Fruit fly (Drosophila melanogaster) whole organism, embryonic: ENCODE data around the gene Npc2g.
A peak's percentile ranks its signal among the peaks of the same experiment; 100 is the strongest.

Experiments
- Atf-2 ChIP-seq: fragments of 200-800 bp; sonication (Bioruptor generic); optimal IDR thresholded peaks from 2 replicates; lab custom pipeline; 2016; ENCODE audit warnings: missing biosample characterization, missing genetic modification characterization
- CG10321 ChIP-seq: fragments of 200-800 bp; sonication (Bioruptor generic); IDR thresholded peaks from 2 replicates; pipeline ENCODE4 v1.3.6; 2022; ENCODE audit warnings: missing biosample characterization, missing genetic modification characterization
- CG11093 ChIP-seq: fragments of 200-800 bp; sonication (Bioruptor generic); IDR thresholded peaks from 3 replicates; pipeline ENCODE4 v1.3.6; 2022; ENCODE audit warnings: missing biosample characterization, missing genetic modification characterization
- CG11456 ChIP-seq: fragments of 200-800 bp; sonication (Bioruptor generic); IDR thresholded peaks from 3 replicates; pipeline ENCODE4 v1.3.6; 2022; ENCODE audit warnings: missing biosample characterization, missing genetic modification characterization
- CG11560 ChIP-seq: fragments of 200-800 bp; sonication (Bioruptor generic); IDR thresholded peaks from 3 replicates; pipeline ENCODE4 v1.3.6; 2022; ENCODE audit warnings: missing biosample characterization, missing genetic modification characterization
- CG12071 ChIP-seq: fragments of 200-800 bp; sonication (Bioruptor generic); optimal IDR thresholded peaks from 3 replicates; lab custom pipeline; 2018; ENCODE audit warnings: missing biosample characterization, mild to moderate bottlenecking, missing genetic modification characterization
- CG12391 ChIP-seq: fragments of 200-800 bp; sonication (Bioruptor generic); optimal IDR thresholded peaks from 3 replicates; lab custom pipeline; 2018; ENCODE audit warnings: missing biosample characterization, mild to moderate bottlenecking, missing genetic modification characterization, moderate library complexity
- CG14965 ChIP-seq: fragments of 200-800 bp; sonication (Bioruptor generic); optimal IDR thresholded peaks from 2 replicates; lab custom pipeline; 2016; ENCODE audit warnings: missing biosample characterization, missing genetic modification characterization, borderline replicate concordance
- CG15011 ChIP-seq: fragments of 200-800 bp; sonication (Bioruptor generic); optimal IDR thresholded peaks from 3 replicates; lab custom pipeline; 2018; ENCODE audit warnings: missing biosample characterization, mild to moderate bottlenecking, missing genetic modification characterization
- CG15514 ChIP-seq: fragments of 200-800 bp; sonication (Bioruptor generic); optimal IDR thresholded peaks from 3 replicates; lab custom pipeline; 2017; ENCODE audit warnings: missing biosample characterization, missing genetic modification characterization, mild to moderate bottlenecking, moderate library complexity, missing genetic modification reagents
- CG16815 ChIP-seq: fragments of 200-800 bp; sonication (Bioruptor generic); optimal IDR thresholded peaks from 3 replicates; lab custom pipeline; 2017; ENCODE audit warnings: missing biosample characterization, mild to moderate bottlenecking, missing genetic modification characterization
- CG17802 ChIP-seq: fragments of 200-800 bp; sonication (Bioruptor generic); optimal IDR thresholded peaks from 2 replicates; lab custom pipeline; 2018; ENCODE audit warnings: missing biosample characterization, mild to moderate bottlenecking, missing genetic modification characterization, moderate library complexity
- CG17829 ChIP-seq: fragments of 200-800 bp; optimal IDR thresholded peaks from 2 replicates; lab custom pipeline; 2019; ENCODE audit warnings: missing biosample characterization, mild to moderate bottlenecking, missing genetic modification characterization, moderate library complexity
- CG18011 ChIP-seq: fragments of 200-800 bp; sonication (Bioruptor generic); optimal IDR thresholded peaks from 2 replicates; lab custom pipeline; 2017; ENCODE audit warnings: missing biosample characterization, missing genetic modification characterization, mild to moderate bottlenecking, moderate library complexity, missing genotype
- CG18619 ChIP-seq: fragments of 200-800 bp; sonication (Bioruptor generic); optimal IDR thresholded peaks from 3 replicates; lab custom pipeline; 2017; ENCODE audit warnings: missing biosample characterization, mild to moderate bottlenecking, missing genetic modification characterization
- CG18764 ChIP-seq: fragments of 200-800 bp; sonication (Bioruptor generic); optimal IDR thresholded peaks from 3 replicates; lab custom pipeline; 2016; ENCODE audit warnings: missing biosample characterization, missing genetic modification characterization
- CG2889 ChIP-seq: fragments of 200-800 bp; sonication (Bioruptor generic); IDR thresholded peaks from 3 replicates; pipeline ENCODE4 v1.3.6; 2022; ENCODE audit warnings: missing biosample characterization, missing genetic modification characterization
- CG30403 ChIP-seq: fragments of 200-800 bp; sonication (Bioruptor generic); optimal IDR thresholded peaks from 3 replicates; lab custom pipeline; 2016; ENCODE audit warnings: missing biosample characterization, missing genetic modification characterization
- CG33557 ChIP-seq: fragments of 200-800 bp; sonication (Bioruptor generic); optimal IDR thresholded peaks from 2 replicates; lab custom pipeline; 2019; ENCODE audit warnings: missing biosample characterization, mild to moderate bottlenecking, missing genetic modification characterization, moderate library complexity
- CG6272 ChIP-seq: fragments of 200-800 bp; sonication (Bioruptor generic); IDR thresholded peaks from 2 replicates; pipeline ENCODE4 v1.3.6; 2022; ENCODE audit warnings: missing biosample characterization, missing genetic modification characterization
- CG7928 ChIP-seq: fragments of 200-800 bp; sonication (Bioruptor generic); optimal IDR thresholded peaks from 2 replicates; lab custom pipeline; 2017; ENCODE audit warnings: missing biosample characterization, mild to moderate bottlenecking, missing genetic modification characterization
- CG8944 ChIP-seq: fragments of 200-800 bp; sonication (Bioruptor generic); optimal IDR thresholded peaks from 3 replicates; lab custom pipeline; 2016; ENCODE audit warnings: missing biosample characterization, missing genetic modification characterization
- Dad ChIP-seq: fragments of 200-800 bp; sonication (Bioruptor generic); optimal IDR thresholded peaks from 3 replicates; lab custom pipeline; 2016; ENCODE audit warnings: missing biosample characterization, missing genetic modification characterization
- Dfd ChIP-seq, 2 experiments: fragments of >200 bp; optimal IDR thresholded peaks; 2 replicates each; lab custom pipeline; 2017; ENCODE audit warnings: missing biosample characterization in 2 of 2, missing genetic modification characterization in 2 of 2
- Drgx ChIP-seq: fragments of 200-800 bp; sonication (Bioruptor generic); IDR thresholded peaks from 2 replicates; pipeline ENCODE4 v1.3.6; 2022; ENCODE audit warnings: missing biosample characterization, missing genetic modification characterization
- Ets97D ChIP-seq: fragments of 200-800 bp; sonication (Bioruptor generic); optimal IDR thresholded peaks from 3 replicates; lab custom pipeline; 2016; ENCODE audit warnings: missing biosample characterization, missing genetic modification characterization
- Fer3 ChIP-seq: fragments of 200-800 bp; sonication (Bioruptor generic); optimal IDR thresholded peaks from 2 replicates; lab custom pipeline; 2018; ENCODE audit warnings: missing biosample characterization, mild to moderate bottlenecking, missing genetic modification characterization, moderate library complexity
- GATAe ChIP-seq: fragments of 200-800 bp; sonication (Bioruptor generic); conservative IDR thresholded peaks from 2 replicates; pipeline ENCODE4 v1.3.6; 2022; ENCODE audit warnings: missing biosample characterization, missing genetic modification characterization
- Hmx ChIP-seq: fragments of 200-800 bp; sonication (Bioruptor generic); optimal IDR thresholded peaks from 2 replicates; lab custom pipeline; 2016; ENCODE audit warnings: missing biosample characterization, missing genetic modification characterization
- Hsf ChIP-seq: fragments of 200-800 bp; sonication (Bioruptor generic); optimal IDR thresholded peaks from 3 replicates; lab custom pipeline; 2016; ENCODE audit warnings: missing biosample characterization, missing genetic modification characterization
- Lim3 ChIP-seq: fragments of 200-800 bp; sonication (Bioruptor generic); IDR thresholded peaks from 2 replicates; pipeline ENCODE4 v1.3.6; 2022; ENCODE audit warnings: missing biosample characterization, missing genetic modification characterization
- NK7.1 ChIP-seq: fragments of 200-800 bp; sonication (Bioruptor generic); optimal IDR thresholded peaks from 3 replicates; lab custom pipeline; 2016; ENCODE audit warnings: missing biosample characterization, missing genetic modification characterization
- Nf-YB ChIP-seq: fragments of 200-800 bp; sonication (Bioruptor generic); optimal IDR thresholded peaks from 3 replicates; lab custom pipeline; 2019; ENCODE audit warnings: missing biosample characterization, mild to moderate bottlenecking, missing genetic modification characterization, moderate library complexity
- Nf-YC ChIP-seq: fragments of 200-800 bp; optimal IDR thresholded peaks from 3 replicates; lab custom pipeline; 2019; ENCODE audit warnings: missing biosample characterization, mild to moderate bottlenecking, missing genetic modification characterization, moderate library complexity
- Opbp ChIP-seq: fragments of 200-800 bp; sonication (Bioruptor generic); IDR thresholded peaks from 3 replicates; pipeline ENCODE4 v1.3.6; 2022; ENCODE audit warnings: missing biosample characterization, missing genetic modification characterization; ENCODE audit not compliant: partially characterized antibody
- Sox100B ChIP-seq: fragments of 200-800 bp; sonication (Bioruptor generic); optimal IDR thresholded peaks from 3 replicates; lab custom pipeline; 2018; ENCODE audit warnings: missing biosample characterization, mild to moderate bottlenecking, missing genetic modification characterization
- Xrp1 ChIP-seq: fragments of 200-800 bp; sonication (Bioruptor generic); IDR thresholded peaks from 2 replicates; pipeline ENCODE4 v1.3.6; 2022; ENCODE audit warnings: missing biosample characterization, missing genetic modification characterization
- ara ChIP-seq: fragments of 200-800 bp; sonication (Bioruptor generic); IDR thresholded peaks from 2 replicates; pipeline ENCODE4 v1.3.6; 2022; ENCODE audit warnings: missing biosample characterization, missing genetic modification characterization
- ci ChIP-seq: fragments of 200-800 bp; sonication (Bioruptor generic); IDR thresholded peaks from 3 replicates; pipeline ENCODE4 v1.3.6; 2022; ENCODE audit warnings: missing biosample characterization, missing genetic modification characterization
- dati ChIP-seq: fragments of 200-800 bp; sonication (Bioruptor generic); IDR thresholded peaks from 2 replicates; pipeline ENCODE4 v1.3.6; 2022; ENCODE audit warnings: missing biosample characterization, missing genetic modification characterization
- dysf ChIP-seq: fragments of 200-800 bp; sonication (Bioruptor generic); IDR thresholded peaks from 3 replicates; pipeline ENCODE4 v1.3.6; 2022; ENCODE audit warnings: missing biosample characterization, missing genetic modification characterization
- gro ChIP-seq: fragments of 200-800 bp; sonication (Bioruptor generic); optimal IDR thresholded peaks from 2 replicates; lab custom pipeline; 2016; ENCODE audit warnings: missing biosample characterization, missing genetic modification characterization
- h ChIP-seq: fragments of >200 bp; optimal IDR thresholded peaks from 2 replicates; lab custom pipeline; 2017
- insv ChIP-seq, 2 experiments: fragments of 200-800 bp; sonication (Bioruptor generic); optimal IDR thresholded peaks; 3 replicates each; lab custom pipeline; 2016 to 2018; ENCODE audit warnings: missing biosample characterization in 2 of 2, missing genetic modification characterization in 2 of 2
- luna ChIP-seq: fragments of 200-800 bp; sonication (Bioruptor generic); optimal IDR thresholded peaks from 2 replicates; lab custom pipeline; 2016; ENCODE audit warnings: missing biosample characterization, missing genetic modification characterization
- maf-S ChIP-seq: fragments of 200-800 bp; sonication (Bioruptor generic); optimal IDR thresholded peaks from 2 replicates; lab custom pipeline; 2016; ENCODE audit warnings: missing biosample characterization, missing genetic modification characterization
- org-1 ChIP-seq: fragments of 200-800 bp; sonication (Bioruptor generic); optimal IDR thresholded peaks from 2 replicates; lab custom pipeline; 2017; ENCODE audit warnings: missing biosample characterization, missing genetic modification characterization
- pho ChIP-seq: fragments of 200-800 bp; sonication (Bioruptor generic); optimal IDR thresholded peaks from 2 replicates; lab custom pipeline; 2016; ENCODE audit warnings: missing biosample characterization, missing genetic modification characterization
- schlank ChIP-seq: fragments of 200-800 bp; sonication (Bioruptor generic); optimal IDR thresholded peaks from 2 replicates; lab custom pipeline; 2018; ENCODE audit warnings: missing biosample characterization, mild to moderate bottlenecking, missing genetic modification characterization
- shn ChIP-seq: fragments of 200-800 bp; sonication (Bioruptor generic); optimal IDR thresholded peaks from 3 replicates; lab custom pipeline; 2016; ENCODE audit warnings: missing biosample characterization, missing genetic modification characterization
- slou ChIP-seq: fragments of 200-800 bp; sonication (Bioruptor generic); optimal IDR thresholded peaks from 3 replicates; lab custom pipeline; 2016; ENCODE audit warnings: missing biosample characterization, missing genetic modification characterization
- trh ChIP-seq: fragments of 200-800 bp; sonication (Bioruptor generic); optimal IDR thresholded peaks from 2 replicates; lab custom pipeline; 2016; ENCODE audit warnings: missing biosample characterization, missing genetic modification characterization
- wor ChIP-seq: fragments of 200-800 bp; sonication (Bioruptor generic); IDR thresholded peaks from 2 replicates; pipeline ENCODE4 v1.3.6; 2022; ENCODE audit warnings: missing biosample characterization, missing genetic modification characterization

Npc2g gene

DNA sequence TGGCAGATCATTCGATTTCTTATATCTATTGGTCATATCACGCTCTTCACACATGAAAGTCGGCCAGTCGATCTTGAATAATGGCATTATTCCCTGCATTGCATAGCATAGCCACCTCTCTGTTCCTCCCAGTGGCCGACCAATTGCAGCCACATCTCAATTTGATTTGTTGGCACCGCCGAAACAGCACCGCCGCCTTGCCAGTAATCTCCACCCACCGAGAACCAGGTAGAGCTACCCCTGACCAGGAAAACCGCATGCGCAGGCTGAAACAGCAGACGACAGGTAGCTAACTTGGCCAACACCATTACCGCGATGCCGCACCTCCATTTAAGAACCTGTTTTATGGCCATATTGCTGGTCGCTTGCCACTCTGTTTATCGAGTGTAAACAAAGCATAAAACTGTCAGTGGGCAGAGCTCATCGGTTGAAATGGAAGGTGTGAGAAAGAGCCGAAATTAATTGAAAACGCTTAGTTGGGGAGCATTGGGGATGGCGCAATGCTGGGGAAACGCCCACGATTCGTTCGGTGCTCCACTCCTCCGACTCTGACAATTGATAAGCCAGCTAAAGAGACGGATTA, 21.9 kb upstream of the Npc2g start (continued):
- TF ChIP-seq NK7.1 (GFP tag; lab: Kevin White, UChicago): no peak
- no peak for TF ChIP-seq Hmx (GFP tag; lab: Kevin White, UChicago)
- no peak for TF ChIP-seq CG15514 (GFP tag; lab: Kevin White, UChicago)
- TF ChIP-seq ara (GFP tag; lab: Robert Waterston, UW): no peak
- no peak for TF ChIP-seq CG7928 (GFP tag; lab: Kevin White, UChicago)
- TF ChIP-seq Ets97D (GFP tag; lab: Kevin White, UChicago): no peak
- no peak for TF ChIP-seq maf-S (GFP tag; lab: Kevin White, UChicago)
- TF ChIP-seq CG17829 (tag; lab: Kevin White, UChicago): no peak
- TF ChIP-seq trh (GFP tag; lab: Kevin White, UChicago): no peak
- no peak for TF ChIP-seq luna (GFP tag; lab: Kevin White, UChicago)
- no peak for TF ChIP-seq Hsf
- peak; percentile 1 for TF ChIP-seq CG18764 (GFP tag; lab: Kevin White, UChicago)
- TF ChIP-seq CG8944: no peak
- TF ChIP-seq Fer3 (tag; lab: Kevin White, UChicago): no peak
- TF ChIP-seq CG2889 (GFP tag; lab: Robert Waterston, UW): no peak
- peak; percentile 55 for TF ChIP-seq org-1 (GFP tag; lab: Kevin White, UChicago)
- no peak for TF ChIP-seq dysf (GFP tag; lab: Robert Waterston, UW)
- no peak for TF ChIP-seq pho (GFP tag; lab: Kevin White, UChicago)
- TF ChIP-seq Drgx: no peak
- TF ChIP-seq Nf-YC: peak; percentile 93
- no peak for TF ChIP-seq h (lab: Kevin White, UChicago)
- no peak for TF ChIP-seq CG15011 (GFP tag; lab: Kevin White, UChicago)
- TF ChIP-seq CG11560 (tag; lab: Robert Waterston, UW): no peak
- no peak for TF ChIP-seq CG11456
- no peak for TF ChIP-seq CG18011 (GFP tag; lab: Kevin White, UChicago)
- TF ChIP-seq CG14965 (GFP tag; lab: Kevin White, UChicago): no peak
- no peak for TF ChIP-seq CG18619
- TF ChIP-seq GATAe: no peak
- TF ChIP-seq dati: no peak
- TF ChIP-seq CG30403: no peak
- TF ChIP-seq Dad (GFP tag; lab: Kevin White, UChicago): no peak
- no peak for TF ChIP-seq ci (GFP tag; lab: Robert Waterston, UW)
- no peak for TF ChIP-seq wor (GFP tag; lab: Robert Waterston, UW)
- TF ChIP-seq CG16815 (GFP tag; lab: Kevin White, UChicago): no peak
- no peak for TF ChIP-seq schlank (tag; lab: Kevin White, UChicago)
- TF ChIP-seq Sox100B (GFP tag; lab: Kevin White, UChicago): no peak
- no peak for TF ChIP-seq slou (GFP tag; lab: Kevin White, UChicago)
- peak; percentile 41 for TF ChIP-seq CG12071
- no peak for TF ChIP-seq CG6272
- TF ChIP-seq insv (GFP tag; optimal IDR thresholded peaks at IDR 0.05; lab: Kevin White, UChicago): no peak
- TF ChIP-seq Nf-YB (GFP tag; lab: Kevin White, UChicago): peak; percentile 95
- no peak for TF ChIP-seq Lim3
- TF ChIP-seq CG33557 (GFP tag; lab: Kevin White, UChicago): peak; percentile 67
- TF ChIP-seq CG11093: no peak
- TF ChIP-seq CG10321 (GFP tag; lab: Robert Waterston, UW): no peak
- TF ChIP-seq CG12391 (tag; lab: Kevin White, UChicago): no peak
- no peak for TF ChIP-seq gro (GFP tag; lab: Kevin White, UChicago)
- peak; percentile 48 for TF ChIP-seq Xrp1 (GFP tag; lab: Robert Waterston, UW)
- no peak for TF ChIP-seq Atf-2 (GFP tag; lab: Kevin White, UChicago)
- no peak for TF ChIP-seq shn (GFP tag; lab: Kevin White, UChicago)
- no peak for TF ChIP-seq Opbp
- TF ChIP-seq CG17802 (tag; lab: Kevin White, UChicago): peak; percentile 19
- no peak for TF ChIP-seq Dfd (GFP tag; optimal IDR thresholded peaks at IDR 0.05; lab: Kevin White, UChicago)
